Fruit fly (Drosophila melanogaster) whole organism, adult: Measurements from ENCODE around the gene CG13053.

Experiments
- CG11617 ChIP-seq: fragments of 200-800 bp; sonication (Bioruptor generic); optimal IDR thresholded peaks from 2 replicates; lab custom pipeline; 2017; ENCODE audit warnings: mild to moderate bottlenecking, missing biosample characterization, missing genetic modification reagents, missing genetic modification characterization
- CG12768 ChIP-seq: fragments of 200-800 bp; sonication (Bioruptor generic); optimal IDR thresholded peaks from 2 replicates; lab custom pipeline; 2017; ENCODE audit warnings: missing biosample characterization, missing genetic modification characterization, mild to moderate bottlenecking, moderate library complexity, missing genetic modification reagents
- CG14711 ChIP-seq: fragments of 200-800 bp; sonication (Bioruptor generic); optimal IDR thresholded peaks from 2 replicates; lab custom pipeline; 2018; ENCODE audit warnings: missing biosample characterization, mild to moderate bottlenecking, missing genetic modification characterization, moderate library complexity
- CG1620 ChIP-seq: fragments of 200-800 bp; sonication (Bioruptor generic); optimal IDR thresholded peaks from 2 replicates; lab custom pipeline; 2016; ENCODE audit warnings: missing biosample characterization, missing genetic modification characterization
- CG33017 ChIP-seq: fragments of 200-800 bp; sonication (Bioruptor generic); optimal IDR thresholded peaks from 2 replicates; lab custom pipeline; 2018; ENCODE audit warnings: missing biosample characterization, mild to moderate bottlenecking, missing genetic modification characterization, moderate library complexity
- CG5204 ChIP-seq: fragments of 200-800 bp; sonication (Bioruptor generic); optimal IDR thresholded peaks from 2 replicates; lab custom pipeline; 2016; ENCODE audit warnings: missing biosample characterization, missing genetic modification characterization
- CG7045 ChIP-seq: fragments of 200-800 bp; sonication (Bioruptor generic); optimal IDR thresholded peaks from 2 replicates; lab custom pipeline; 2017; ENCODE audit warnings: missing biosample characterization, mild to moderate bottlenecking, missing genetic modification characterization
- CG7101 ChIP-seq: fragments of 200-800 bp; sonication (Bioruptor generic); optimal IDR thresholded peaks from 2 replicates; lab custom pipeline; 2018; ENCODE audit warnings: missing biosample characterization, mild to moderate bottlenecking, missing genetic modification characterization, moderate library complexity
- Clk ChIP-seq: fragments of 200-800 bp; sonication (Bioruptor generic); optimal IDR thresholded peaks from 2 replicates; lab custom pipeline; 2017; ENCODE audit warnings: missing biosample characterization, missing genetic modification characterization
- Crg-1 ChIP-seq: fragments of 200-800 bp; sonication (Bioruptor generic); optimal IDR thresholded peaks from 2 replicates; lab custom pipeline; 2016; ENCODE audit warnings: missing biosample characterization, missing genetic modification characterization
- Hr96 ChIP-seq: fragments of 200-800 bp; sonication (Bioruptor generic); optimal IDR thresholded peaks from 2 replicates; lab custom pipeline; 2016; ENCODE audit warnings: missing biosample characterization, missing genetic modification characterization
- Mnt ChIP-seq: fragments of 200-800 bp; sonication (Bioruptor generic); optimal IDR thresholded peaks from 2 replicates; lab custom pipeline; 2016; ENCODE audit warnings: missing biosample characterization, mild to moderate bottlenecking, missing genetic modification characterization
- bab1 ChIP-seq: fragments of 200-800 bp; sonication (Bioruptor generic); optimal IDR thresholded peaks from 3 replicates; lab custom pipeline; 2019; ENCODE audit warnings: missing biosample characterization, mild to moderate bottlenecking, missing genetic modification characterization, moderate library complexity
- cic ChIP-seq: fragments of 200-800 bp; sonication (Bioruptor generic); optimal IDR thresholded peaks from 2 replicates; lab custom pipeline; 2017; ENCODE audit warnings: missing biosample characterization, mild to moderate bottlenecking, missing genetic modification characterization, moderate library complexity
- cnc ChIP-seq, 2 experiments: fragments of >200 bp; optimal IDR thresholded peaks; 2 replicates each; lab custom pipeline; 2017
- kay ChIP-seq: fragments of 200-800 bp; sonication (Bioruptor generic); peaks from one replicate; lab custom pipeline; 2016; ENCODE audit warnings: missing biosample characterization, missing genetic modification characterization, borderline replicate concordance
- ovo ChIP-seq: fragments of 200-800 bp; sonication (Bioruptor generic); optimal IDR thresholded peaks from 2 replicates; lab custom pipeline; 2016; ENCODE audit warnings: missing biosample characterization, missing genetic modification characterization
- pad ChIP-seq: fragments of 200-800 bp; sonication (Bioruptor generic); optimal IDR thresholded peaks from 3 replicates; lab custom pipeline; 2017; ENCODE audit warnings: missing biosample characterization, missing genetic modification characterization, mild to moderate bottlenecking, moderate library complexity, missing genetic modification reagents
- tj ChIP-seq: fragments of 200-800 bp; sonication (Bioruptor generic); optimal IDR thresholded peaks from 3 replicates; lab custom pipeline; 2017; ENCODE audit warnings: missing biosample characterization, mild to moderate bottlenecking, missing genetic modification characterization, moderate library complexity
- toe ChIP-seq: fragments of 200-800 bp; sonication (Bioruptor generic); optimal IDR thresholded peaks from 2 replicates; lab custom pipeline; 2016; ENCODE audit warnings: missing biosample characterization, missing genetic modification characterization

Gene CG13053

dm6 chr3L:16259552-16259951 lies at the start of gene CG13053:
CG13053 (minus strand) TSS chr3L:16259722.
- TF ChIP-seq cic (GFP tag; lab: Kevin White, UChicago) (no peak), Hr96 (no peak), kay (GFP tag; lab: Kevin White, UChicago) (no peak), CG12768 (no peak), CG1620 (no peak), ovo (GFP tag; lab: Kevin White, UChicago) (no peak), CG7045 (GFP tag; lab: Kevin White, UChicago) (no peak), bab1 (GFP tag; lab: Kevin White, UChicago) (no peak), CG5204 (GFP tag; lab: Kevin White, UChicago) (no peak), CG7101 (no peak)

DNA sequence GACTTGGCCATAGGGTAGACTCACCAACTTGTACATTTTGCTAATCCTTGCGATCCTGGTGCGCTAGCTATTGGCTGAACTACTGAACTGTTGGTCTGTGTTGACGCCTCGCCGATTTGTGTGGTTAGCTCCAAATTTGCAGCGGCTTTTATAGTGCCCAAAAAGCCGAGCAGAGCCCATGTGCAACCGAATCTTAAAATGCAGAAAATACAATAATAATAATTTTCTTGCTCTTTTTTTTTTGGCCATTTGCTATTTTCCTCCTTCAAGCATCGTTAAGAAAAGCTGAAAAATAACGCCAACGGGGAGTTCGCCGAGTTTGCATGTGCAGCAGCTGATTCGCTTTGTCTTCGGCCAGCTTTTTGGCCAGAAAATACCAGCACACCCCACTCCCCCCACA lies 48.9 kb upstream of the CG13053 start, which contains the start of gene CG13042:
Gene CG13042, minus strand, starts transcription at position 101 of the 400 bp plus-strand sequence.
- TF ChIP-seq cic (GFP tag; lab: Kevin White, UChicago) = no peak
- no peak for TF ChIP-seq CG33017 (tag; lab: Kevin White, UChicago)
- TF ChIP-seq CG11617 (GFP tag; lab: Kevin White, UChicago) = no peak

- no peak for TF ChIP-seq ovo (GFP tag; lab: Kevin White, UChicago)
- no peak for TF ChIP-seq Crg-1 (GFP tag; lab: Kevin White, UChicago)
- no peak for TF ChIP-seq pad (GFP tag; lab: Kevin White, UChicago)
- no peak for TF ChIP-seq tj (GFP tag; lab: Kevin White, UChicago)
- TF ChIP-seq CG33017 (tag; lab: Kevin White, UChicago) = no peak
- no peak for TF ChIP-seq cnc (optimal IDR thresholded peaks at IDR 0.05; lab: Kevin White, UChicago)
Observed at dm6 chr3L:16305820-16306650, 46.5 kb upstream of the CG13053 start, which contains the start of the genes CG13043 and CG13063. CG13043 (minus strand) TSS chr3L:16305870. CG13063 (plus strand) TSS chr3L:16306600.

DNA sequence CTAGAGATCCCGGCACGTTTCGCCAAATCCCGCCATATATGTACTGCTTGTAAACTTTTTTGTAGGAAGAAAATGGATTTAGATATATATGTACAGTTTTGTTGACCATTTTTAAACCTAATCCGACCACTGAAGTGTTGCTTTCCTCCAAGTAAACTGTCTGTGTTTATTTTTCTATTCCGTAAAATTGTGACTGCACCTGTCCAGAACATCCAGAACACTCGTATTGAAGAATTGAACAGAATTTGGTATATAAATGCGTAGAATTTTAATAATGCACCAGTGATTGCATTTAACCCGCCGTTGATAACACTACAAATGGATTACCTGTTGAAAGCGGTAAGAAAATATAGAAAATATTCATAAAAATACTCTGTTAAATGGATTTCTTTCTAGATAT lies 44.5 kb upstream of the CG13053 start, which contains the start of gene CG43249:
Gene CG43249, plus strand, starts transcription at position 301 of the 400 bp plus-strand sequence.
- TF ChIP-seq cic (GFP tag; lab: Kevin White, UChicago) (no peak), CG7045 (GFP tag; lab: Kevin White, UChicago) (no peak), Mnt (GFP tag; lab: Kevin White, UChicago) (no peak), CG5204 (GFP tag; lab: Kevin White, UChicago) (no peak), cnc (optimal IDR thresholded peaks at IDR 0.05; lab: Kevin White, UChicago) (no peak), Clk (no peak)

DNA sequence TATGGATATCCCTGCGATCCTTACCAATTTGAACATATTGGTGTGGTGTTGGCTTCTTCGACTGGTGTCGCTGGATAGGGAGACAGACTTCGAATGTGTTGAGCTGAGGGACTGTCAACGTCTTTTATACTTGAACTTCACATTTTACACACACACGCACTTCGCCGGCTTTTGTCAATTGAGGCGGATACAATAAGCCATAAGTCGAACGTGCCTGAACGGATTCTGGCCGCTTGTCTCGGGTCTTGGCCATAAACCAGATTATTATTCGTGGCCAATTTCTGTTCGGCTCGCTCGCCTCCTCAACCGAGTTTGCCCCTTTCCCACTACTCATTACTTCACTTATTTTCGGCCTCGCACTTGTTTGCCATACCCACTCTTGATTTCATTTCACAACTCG lies 43.6 kb upstream of the CG13053 start, which contains the start of gene CG13044:
Gene CG13044, minus strand, starts transcription at position 101 of the 400 bp plus-strand sequence.
- TF ChIP-seq CG11617 (GFP tag; lab: Kevin White, UChicago) (no peak), toe (GFP tag; lab: Kevin White, UChicago) (no peak), kay (GFP tag; lab: Kevin White, UChicago) (no peak), Hr96 (no peak), Mnt (GFP tag; lab: Kevin White, UChicago) (no peak), Crg-1 (GFP tag; lab: Kevin White, UChicago) (no peak), cnc (optimal IDR thresholded peaks at IDR 0.05; lab: Kevin White, UChicago) (no peak), CG1620 (no peak), CG14711 (tag; lab: Kevin White, UChicago) (no peak), tj (GFP tag; lab: Kevin White, UChicago) (no peak), CG33017 (tag; lab: Kevin White, UChicago) (no peak), cic (GFP tag; lab: Kevin White, UChicago) (no peak)

- TF ChIP-seq cnc (optimal IDR thresholded peaks at IDR 0.05; lab: Kevin White, UChicago) = no peak
Observed at dm6 chr3L:16301153-16301552, 41.6 kb upstream of the CG13053 start, which contains the start of gene CG4982. CG4982 (plus strand) TSS chr3L:16301453.

dm6 chr3L:16295447-16295846 lies 35.9 kb upstream of the CG13053 start, which contains the start of gene CG4962:
CG4962 (minus strand) TSS chr3L:16295547.
- no peak for TF ChIP-seq CG7101

- TF ChIP-seq ovo (GFP tag; lab: Kevin White, UChicago) = no peak
- no peak for TF ChIP-seq tj (GFP tag; lab: Kevin White, UChicago)
Observed at dm6 chr3L:16291678-16292077, 32.2 kb upstream of the CG13053 start.
